Fruit fly (Drosophila melanogaster): ENCODE measurements around the gene GV1.

DNA sequence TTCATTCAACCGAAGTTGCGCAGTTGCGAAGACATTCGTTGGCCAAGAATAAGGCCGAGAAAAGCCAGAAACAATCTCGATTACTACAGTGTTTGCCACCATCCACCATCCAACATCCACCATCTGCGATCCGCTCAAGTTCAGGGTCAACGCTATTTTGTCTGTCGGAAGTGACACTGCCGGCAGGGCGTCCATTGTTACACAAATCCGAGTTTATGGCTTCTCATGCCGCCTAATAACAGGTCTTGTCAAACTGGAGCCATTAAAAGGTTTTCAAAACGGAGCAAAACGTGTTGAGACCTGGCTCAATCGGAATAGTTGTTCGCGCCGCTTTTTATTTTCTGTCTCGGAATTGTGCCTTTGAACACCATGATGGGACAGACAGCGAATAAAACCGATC lies 8.4 kb downstream of the GV1 start:
- TF ChIP-seq cic (GFP tag; optimal IDR thresholded peaks at IDR 0.05) (no peak), tj (GFP tag; optimal IDR thresholded peaks at IDR 0.05) (no peak), Mnt (GFP tag; optimal IDR thresholded peaks at IDR 0.05) (no peak), pad (GFP tag; optimal IDR thresholded peaks at IDR 0.05) (no peak), CG7045 (GFP tag; optimal IDR thresholded peaks at IDR 0.05) (no peak), Clk (GFP tag; optimal IDR thresholded peaks at IDR 0.05) (no peak), CG12768 (GFP tag; optimal IDR thresholded peaks at IDR 0.05) (no peak), Crg-1 (GFP tag; optimal IDR thresholded peaks at IDR 0.05) (no peak), kay (GFP tag; ENCODE audit: borderline replicate concordance) (no peak), toe (GFP tag; optimal IDR thresholded peaks at IDR 0.05) (no peak), CG14711 (tag; optimal IDR thresholded peaks at IDR 0.05) (no peak), CG11617 (GFP tag; optimal IDR thresholded peaks at IDR 0.05) (no peak)
